Worm (Caenorhabditis elegans) whole organism, late embryonic: ENCODE data around the gene ari-1.4.

Experiments
- C08G9.2 ChIP-seq: sonication (generic microtip); optimal IDR thresholded peaks from 2 replicates; lab custom pipeline; 2016; ENCODE audit warnings: mild to moderate bottlenecking, missing genetic modification characterization, moderate library complexity, missing compliant biosample characterization
- C38D4.7 ChIP-seq: fragments of 200-800 bp; sonication (Bioruptor generic); optimal IDR thresholded peaks from 2 replicates; lab custom pipeline; 2018; ENCODE audit warnings: mild to moderate bottlenecking, missing genetic modification characterization, moderate library complexity, missing compliant biosample characterization
- K02D7.2 ChIP-seq: sonication (generic microtip); optimal IDR thresholded peaks from 2 replicates; lab custom pipeline; 2017; ENCODE audit warnings: mild to moderate bottlenecking, missing genetic modification characterization, missing compliant biosample characterization
- K09A11.1 ChIP-seq: sonication (generic microtip); optimal IDR thresholded peaks from 2 replicates; lab custom pipeline; 2017; ENCODE audit warnings: antibody characterized with exemption, mild to moderate bottlenecking, missing genetic modification characterization, missing compliant biosample characterization; ENCODE audit not compliant: insufficient read depth
- T23F11.4 ChIP-seq: fragments of 200-800 bp; sonication (Bioruptor generic); optimal IDR thresholded peaks from 2 replicates; lab custom pipeline; 2018; ENCODE audit warnings: mild to moderate bottlenecking, missing genetic modification characterization, missing compliant biosample characterization
- Y22D7AL.16 ChIP-seq: sonication (generic microtip); optimal IDR thresholded peaks from 2 replicates; lab custom pipeline; 2016; ENCODE audit warnings: missing genetic modification characterization, missing compliant biosample characterization
- ahr-1 ChIP-seq: sonication (generic microtip); optimal IDR thresholded peaks from 2 replicates; lab custom pipeline; 2016; ENCODE audit warnings: missing genetic modification characterization, missing compliant biosample characterization
- ceh-14 ChIP-seq: sonication (generic microtip); optimal IDR thresholded peaks from 2 replicates; lab custom pipeline; 2016; ENCODE audit warnings: missing genotype, missing genetic modification characterization, missing compliant biosample characterization
- ceh-18 ChIP-seq: sonication (generic microtip); optimal IDR thresholded peaks from 2 replicates; lab custom pipeline; 2016; ENCODE audit warnings: missing genetic modification characterization, missing compliant biosample characterization
- ceh-2 ChIP-seq: sonication (generic microtip); optimal IDR thresholded peaks from 2 replicates; lab custom pipeline; 2016; ENCODE audit warnings: missing genotype, missing genetic modification characterization, missing compliant biosample characterization
- ceh-22 ChIP-seq: sonication (generic microtip); optimal IDR thresholded peaks from 2 replicates; lab custom pipeline; 2017; ENCODE audit warnings: missing biosample characterization, missing genetic modification characterization
- ceh-24 ChIP-seq: sonication (generic microtip); optimal IDR thresholded peaks from 2 replicates; lab custom pipeline; 2016; ENCODE audit warnings: mild to moderate bottlenecking, missing genetic modification characterization, missing compliant biosample characterization
- ceh-30 ChIP-seq: fragments of 150-350 bp; optimal IDR thresholded peaks from 2 replicates; lab custom pipeline; 2014; ENCODE audit warnings: missing biosample characterization, missing genetic modification characterization
- ceh-31 ChIP-seq: sonication (generic microtip); optimal IDR thresholded peaks from 2 replicates; lab custom pipeline; 2016; ENCODE audit warnings: missing genetic modification characterization, missing compliant biosample characterization
- ceh-34 ChIP-seq: sonication (generic microtip); optimal IDR thresholded peaks from 2 replicates; lab custom pipeline; 2016; ENCODE audit warnings: mild to moderate bottlenecking, missing genetic modification characterization, missing compliant biosample characterization
- ceh-45 ChIP-seq: fragments of 200-800 bp; sonication (Bioruptor generic); IDR thresholded peaks from 2 replicates; pipeline ENCODE4 v1.3.6; 2022; ENCODE audit warnings: missing genetic modification reagents, missing genetic modification characterization, missing compliant biosample characterization
- ceh-48 ChIP-seq: sonication (generic microtip); optimal IDR thresholded peaks from 2 replicates; lab custom pipeline; 2016; ENCODE audit warnings: missing genetic modification characterization, inconsistent platforms, missing compliant biosample characterization
- ceh-6 ChIP-seq: fragments of 200-800 bp; sonication (Bioruptor generic); optimal IDR thresholded peaks from 2 replicates; lab custom pipeline; 2018; ENCODE audit warnings: mild to moderate bottlenecking, missing genetic modification characterization, missing compliant biosample characterization
- ceh-9 ChIP-seq: sonication (generic microtip); optimal IDR thresholded peaks from 2 replicates; lab custom pipeline; 2016; ENCODE audit warnings: mild to moderate bottlenecking, missing genetic modification characterization, inconsistent platforms, missing compliant biosample characterization
- che-1 ChIP-seq: sonication (generic microtip); optimal IDR thresholded peaks from 2 replicates; lab custom pipeline; 2016; ENCODE audit warnings: mild to moderate bottlenecking, missing genetic modification characterization, missing compliant biosample characterization
- dmd-4 ChIP-seq: sonication (generic microtip); optimal IDR thresholded peaks from 2 replicates; lab custom pipeline; 2016; ENCODE audit warnings: borderline replicate concordance, missing genetic modification characterization, missing compliant biosample characterization
- dve-1 ChIP-seq: sonication (generic microtip); optimal IDR thresholded peaks from 2 replicates; lab custom pipeline; 2017; ENCODE audit warnings: antibody characterized with exemption, mild to moderate bottlenecking, missing genetic modification characterization, missing compliant biosample characterization
- elt-2 ChIP-seq: sonication (generic microtip); optimal IDR thresholded peaks from 2 replicates; lab custom pipeline; 2016; ENCODE audit warnings: missing genetic modification reagents, missing genetic modification characterization, missing compliant biosample characterization
- ets-4 ChIP-seq: sonication (generic microtip); optimal IDR thresholded peaks from 2 replicates; lab custom pipeline; 2016; ENCODE audit warnings: missing genetic modification characterization, missing compliant biosample characterization
- fax-1 ChIP-seq: sonication (generic microtip); optimal IDR thresholded peaks from 2 replicates; lab custom pipeline; 2016; ENCODE audit warnings: missing genotype, missing genetic modification characterization, missing compliant biosample characterization
- fkh-10 ChIP-seq: fragments of 150-350 bp; optimal IDR thresholded peaks from 2 replicates; lab custom pipeline; 2014; ENCODE audit warnings: missing biosample characterization, missing genetic modification reagents, missing genetic modification characterization
- gmeb-2 ChIP-seq: sonication (generic microtip); optimal IDR thresholded peaks from 2 replicates; lab custom pipeline; 2016; ENCODE audit warnings: missing genetic modification characterization, inconsistent platforms, missing compliant biosample characterization
- hlh-13 ChIP-seq: fragments of 200-800 bp; sonication (Bioruptor generic); optimal IDR thresholded peaks from 2 replicates; lab custom pipeline; 2018; ENCODE audit warnings: mild to moderate bottlenecking, missing genetic modification characterization, missing compliant biosample characterization
- hlh-15 ChIP-seq: sonication (generic microtip); optimal IDR thresholded peaks from 2 replicates; lab custom pipeline; 2016; ENCODE audit warnings: missing genetic modification characterization, missing compliant biosample characterization
- hlh-6 ChIP-seq: sonication (generic microtip); optimal IDR thresholded peaks from 2 replicates; lab custom pipeline; 2016; ENCODE audit warnings: missing genotype, missing genetic modification characterization, missing compliant biosample characterization
- hlh-8 ChIP-seq: sonication (generic microtip); optimal IDR thresholded peaks from 2 replicates; lab custom pipeline; 2016; ENCODE audit warnings: missing genotype, missing genetic modification characterization, missing compliant biosample characterization
- lim-6 ChIP-seq: sonication (generic microtip); optimal IDR thresholded peaks from 2 replicates; lab custom pipeline; 2016; ENCODE audit warnings: missing genetic modification characterization, missing compliant biosample characterization
- lin-11 ChIP-seq: fragments of 200-800 bp; sonication (Bioruptor generic); optimal IDR thresholded peaks from 2 replicates; lab custom pipeline; 2018; ENCODE audit warnings: mild to moderate bottlenecking, missing genetic modification characterization, missing compliant biosample characterization
- madf-2 ChIP-seq: sonication (generic microtip); optimal IDR thresholded peaks from 2 replicates; lab custom pipeline; 2017; ENCODE audit warnings: missing genetic modification characterization, missing compliant biosample characterization
- nfya-1 ChIP-seq: sonication (generic microtip); optimal IDR thresholded peaks from 2 replicates; lab custom pipeline; 2017; ENCODE audit warnings: missing genetic modification characterization, mild to moderate bottlenecking, missing compliant biosample characterization, antibody characterized with exemption, moderate library complexity
- nhr-11 ChIP-seq: fragments of 150-350 bp; optimal IDR thresholded peaks from 2 replicates; lab custom pipeline; 2014; ENCODE audit warnings: missing biosample characterization, missing genetic modification characterization
- odd-2 ChIP-seq: sonication (generic microtip); optimal IDR thresholded peaks from 2 replicates; lab custom pipeline; 2017; ENCODE audit warnings: antibody characterized with exemption, mild to moderate bottlenecking, missing genetic modification characterization, missing compliant biosample characterization
- pag-3 ChIP-seq: sonication (generic microtip); optimal IDR thresholded peaks from 2 replicates; lab custom pipeline; 2016; ENCODE audit warnings: missing compliant biosample characterization, missing genetic modification characterization, borderline replicate concordance
- pat-9 ChIP-seq: fragments of 200-800 bp; sonication (Bioruptor generic); optimal IDR thresholded peaks from 2 replicates; lab custom pipeline; 2018; ENCODE audit warnings: mild to moderate bottlenecking, missing genetic modification characterization, moderate library complexity, missing compliant biosample characterization
- pha-2 ChIP-seq: sonication (generic microtip); optimal IDR thresholded peaks from 2 replicates; lab custom pipeline; 2017; ENCODE audit warnings: mild to moderate bottlenecking, missing genetic modification characterization, missing compliant biosample characterization
- pha-4 ChIP-seq: fragments of 150-350 bp; optimal IDR thresholded peaks from 2 replicates; lab custom pipeline; 2018; ENCODE audit warnings: missing biosample characterization, missing genetic modification reagents, missing genetic modification characterization
- ref-2 ChIP-seq: sonication (generic microtip); optimal IDR thresholded peaks from 2 replicates; lab custom pipeline; 2016; ENCODE audit warnings: missing genetic modification characterization, missing compliant biosample characterization
- rnt-1 ChIP-seq: sonication (generic microtip); optimal IDR thresholded peaks from 2 replicates; lab custom pipeline; 2016; ENCODE audit warnings: missing genetic modification characterization, missing compliant biosample characterization
- sdc-2 ChIP-seq: sonication (generic microtip); optimal IDR thresholded peaks from 2 replicates; lab custom pipeline; 2016; ENCODE audit warnings: missing genotype, missing genetic modification characterization, missing compliant biosample characterization
- sox-2 ChIP-seq: fragments of 200-800 bp; sonication (Bioruptor generic); IDR thresholded peaks from 2 replicates; pipeline ENCODE4 v1.3.6; 2022; ENCODE audit warnings: missing genetic modification reagents, missing genetic modification characterization, missing compliant biosample characterization
- syd-9 ChIP-seq: sonication (generic microtip); optimal IDR thresholded peaks from 2 replicates; lab custom pipeline; 2016; ENCODE audit warnings: mild to moderate bottlenecking, missing genetic modification characterization, moderate library complexity, missing compliant biosample characterization
- tbx-2 ChIP-seq: sonication (generic microtip); optimal IDR thresholded peaks from 2 replicates; lab custom pipeline; 2016; ENCODE audit warnings: missing genetic modification characterization, missing compliant biosample characterization
- ttx-3 ChIP-seq: sonication (generic microtip); optimal IDR thresholded peaks from 2 replicates; lab custom pipeline; 2016; ENCODE audit warnings: missing genetic modification reagents, missing genetic modification characterization, missing compliant biosample characterization
- unc-42 ChIP-seq: sonication (generic microtip); optimal IDR thresholded peaks from 2 replicates; lab custom pipeline; 2016; ENCODE audit warnings: missing genotype, missing genetic modification characterization, missing compliant biosample characterization
- unc-55 ChIP-seq: sonication (generic microtip); optimal IDR thresholded peaks from 2 replicates; lab custom pipeline; 2017; ENCODE audit warnings: missing biosample characterization, missing genetic modification reagents, missing genetic modification characterization
- unc-86 ChIP-seq: sonication (generic microtip); optimal IDR thresholded peaks from 2 replicates; lab custom pipeline; 2016; ENCODE audit warnings: missing genetic modification characterization, missing compliant biosample characterization
- zip-5 ChIP-seq: sonication (generic microtip); optimal IDR thresholded peaks from 2 replicates; lab custom pipeline; 2016; ENCODE audit warnings: missing genetic modification characterization, missing compliant biosample characterization
- ztf-16 ChIP-seq: sonication (generic microtip); optimal IDR thresholded peaks from 2 replicates; lab custom pipeline; 2017; ENCODE audit warnings: missing genetic modification characterization, missing compliant biosample characterization

ari-1.4 gene

DNA sequence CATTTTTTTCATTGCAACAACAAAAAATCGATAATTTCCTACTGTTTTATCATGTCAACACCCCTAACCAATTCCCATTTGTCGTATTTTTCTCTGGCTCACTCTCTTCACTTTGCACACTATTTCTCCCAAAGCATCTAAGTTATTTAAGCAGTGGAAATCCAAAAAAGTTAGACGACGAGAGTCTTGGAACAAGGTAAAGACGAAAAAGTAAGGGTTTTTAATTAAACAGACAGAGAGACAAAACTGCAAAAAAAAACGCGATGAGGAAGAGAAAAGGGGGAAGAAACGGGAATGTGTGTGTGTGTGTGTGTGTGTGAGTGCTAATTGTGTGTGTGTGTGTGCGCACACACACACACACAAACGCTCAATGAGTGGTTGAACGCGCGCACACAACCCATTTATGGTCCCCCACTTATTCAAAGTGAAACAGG lies 32.9 kb upstream of the ari-1.4 start:
- TF ChIP-seq dve-1 (tag; lab: Kevin White, UChicago) (no peak), pha-2 (tag; lab: Kevin White, UChicago) (no peak), ceh-34 (tag; lab: Kevin White, UChicago) (peak; percentile 33), C38D4.7 (GFP tag; lab: Kevin White, UChicago) (no peak), zip-5 (tag; lab: Kevin White, UChicago) (no peak), dmd-4 (no peak), syd-9 (no peak), ceh-31 (peak; percentile 61), unc-55 (GFP tag; lab: Kevin White, UChicago) (no peak), fkh-10 (GFP tag; lab: Kevin White, UChicago) (no peak), madf-2 (tag; lab: Kevin White, UChicago) (no peak), rnt-1 (tag; lab: Kevin White, UChicago) (peak; percentile 2), ceh-6 (GFP tag; lab: Kevin White, UChicago) (no peak), nhr-11 (tag; lab: Kevin White, UChicago) (no peak), unc-42 (tag; lab: Kevin White, UChicago) (peak; percentile 76), K09A11.1 (no peak), che-1 (tag; lab: Kevin White, UChicago) (no peak), ceh-48 (peak; percentile 31), ceh-24 (tag; lab: Kevin White, UChicago) (no peak), ceh-18 (tag; lab: Kevin White, UChicago) (peak; percentile 54), T23F11.4 (GFP tag; lab: Kevin White, UChicago) (peak; percentile 19), ceh-30 (tag; lab: Kevin White, UChicago) (no peak), ceh-14 (peak; percentile 89), fax-1 (tag; lab: Kevin White, UChicago) (no peak), Y22D7AL.16 (no peak), nfya-1 (tag; lab: Kevin White, UChicago) (peak; percentile 68), hlh-13 (GFP tag; lab: Kevin White, UChicago) (no peak), pha-4 (no peak), ceh-2 (tag; lab: Kevin White, UChicago) (peak; percentile 23), pat-9 (tag; lab: Kevin White, UChicago) (no peak), unc-86 (no peak), ceh-9 (tag; lab: Kevin White, UChicago) (no peak), ztf-16 (no peak), lin-11 (tag; lab: Kevin White, UChicago) (no peak), odd-2 (tag; lab: Kevin White, UChicago) (no peak), K02D7.2 (no peak), ceh-45 (GFP tag; lab: Robert Waterston, UW) (no peak), gmeb-2 (no peak), ets-4 (tag; lab: Kevin White, UChicago) (no peak), sdc-2 (peak; percentile 26), elt-2 (tag; lab: Kevin White, UChicago) (peak; percentile 51), C08G9.2 (tag; lab: Kevin White, UChicago) (peak; percentile 5), pag-3 (tag; lab: Kevin White, UChicago) (no peak), ttx-3 (no peak), lim-6 (tag; lab: Kevin White, UChicago) (peak; percentile 48), sox-2 (no peak), tbx-2 (tag; lab: Kevin White, UChicago) (peak; percentile 73), ceh-22 (tag; lab: Kevin White, UChicago) (no peak), hlh-8 (tag; lab: Kevin White, UChicago) (no peak), hlh-6 (tag; lab: Kevin White, UChicago) (no peak), ref-2 (tag; lab: Kevin White, UChicago) (no peak), hlh-15 (no peak), ahr-1 (no peak)
